Worm (Caenorhabditis elegans): ENCODE results near the gene sqv-2.

- no peak for TF ChIP-seq snpc-4 (tag; optimal IDR thresholded peaks at IDR 0.05)
- TF ChIP-seq lin-13 (tag; optimal IDR thresholded peaks at IDR 0.05): no peak
- TF ChIP-seq nhr-28 (tag; optimal IDR thresholded peaks at IDR 0.05): no peak
- TF ChIP-seq unc-62 (GFP tag; optimal IDR thresholded peaks at IDR 0.05): no peak
- TF ChIP-seq blmp-1 (tag; optimal IDR thresholded peaks at IDR 0.05): no peak
- no peak for TF ChIP-seq unc-39 (tag; optimal IDR thresholded peaks at IDR 0.05)
Measured at ce11 chrII:2867701-2868100, 26.5 kb downstream of the sqv-2 start, which contains the start of gene Y110A2AL.2.
